Fruit fly (Drosophila melanogaster) whole organism, embryonic: ENCODE measurements around the gene CG9389.

Experiments
- CG11456 ChIP-seq: fragments of 200-800 bp; sonication (Bioruptor generic); IDR thresholded peaks from 3 replicates; pipeline ENCODE4 v1.3.6; 2022; ENCODE audit warnings: missing biosample characterization, missing genetic modification characterization
- CG12659 ChIP-seq: fragments of 200-800 bp; sonication (Bioruptor generic); optimal IDR thresholded peaks from 3 replicates; lab custom pipeline; 2017; ENCODE audit warnings: mild to moderate bottlenecking, missing biosample characterization, missing genetic modification reagents, missing genetic modification characterization
- CG14014 ChIP-seq: fragments of 200-800 bp; sonication (Bioruptor generic); IDR thresholded peaks from 2 replicates; pipeline ENCODE4 v1.3.6; 2022; ENCODE audit warnings: missing biosample characterization, missing genetic modification characterization
- CG17829 ChIP-seq: fragments of 200-800 bp; optimal IDR thresholded peaks from 2 replicates; lab custom pipeline; 2019; ENCODE audit warnings: missing biosample characterization, mild to moderate bottlenecking, missing genetic modification characterization, moderate library complexity
- CG2199 ChIP-seq: fragments of 200-800 bp; sonication (Bioruptor generic); IDR thresholded peaks from 3 replicates; pipeline ENCODE4 v1.3.6; 2022; ENCODE audit warnings: missing biosample characterization, missing genetic modification characterization
- CG34376 ChIP-seq: fragments of 200-800 bp; sonication (Bioruptor generic); optimal IDR thresholded peaks from 2 replicates; lab custom pipeline; 2018; ENCODE audit warnings: missing biosample characterization, mild to moderate bottlenecking, missing genetic modification characterization
- CG8388 ChIP-seq: fragments of 200-800 bp; sonication (Bioruptor generic); optimal IDR thresholded peaks from 2 replicates; lab custom pipeline; 2019; ENCODE audit warnings: missing biosample characterization, mild to moderate bottlenecking, missing genetic modification characterization, moderate library complexity
- Deaf1 ChIP-seq: fragments of 200-800 bp; optimal IDR thresholded peaks from 3 replicates; lab custom pipeline; 2019; ENCODE audit warnings: missing biosample characterization, mild to moderate bottlenecking, missing genetic modification characterization, moderate library complexity
- Ets65A ChIP-seq: fragments of 200-800 bp; sonication (Bioruptor generic); peaks from one replicate; lab custom pipeline; 2016; ENCODE audit warnings: missing biosample characterization, missing genetic modification characterization
- GATAe ChIP-seq: fragments of 200-800 bp; sonication (Bioruptor generic); conservative IDR thresholded peaks from 2 replicates; pipeline ENCODE4 v1.3.6; 2022; ENCODE audit warnings: missing biosample characterization, missing genetic modification characterization
- HLH4C ChIP-seq: fragments of 200-800 bp; sonication (Bioruptor generic); IDR thresholded peaks from 3 replicates; pipeline ENCODE4 v1.3.6; 2022; ENCODE audit warnings: missing biosample characterization, missing genetic modification characterization; ENCODE audit not compliant: partially characterized antibody
- Jarid2 ChIP-seq: fragments of 200-800 bp; sonication (Bioruptor generic); optimal IDR thresholded peaks from 3 replicates; lab custom pipeline; 2017; ENCODE audit warnings: mild to moderate bottlenecking, missing biosample characterization, missing genetic modification reagents, missing genetic modification characterization
- Med ChIP-seq: fragments of 200-800 bp; sonication (Bioruptor generic); peaks from one replicate; lab custom pipeline; 2016; ENCODE audit warnings: missing biosample characterization, missing genetic modification characterization, mild to moderate bottlenecking, inconsistent platforms, moderate library complexity
- Meics ChIP-seq: fragments of 200-800 bp; sonication (Bioruptor generic); optimal IDR thresholded peaks from 2 replicates; lab custom pipeline; 2017; ENCODE audit warnings: missing biosample characterization, mild to moderate bottlenecking, missing genetic modification characterization
- NfI ChIP-seq: fragments of 200-800 bp; sonication (Bioruptor generic); optimal IDR thresholded peaks from 3 replicates; lab custom pipeline; 2018; ENCODE audit warnings: missing biosample characterization, mild to moderate bottlenecking, missing genetic modification characterization, moderate library complexity
- PHDP ChIP-seq: fragments of 200-800 bp; sonication (Bioruptor generic); optimal IDR thresholded peaks from 3 replicates; lab custom pipeline; 2018; ENCODE audit warnings: missing biosample characterization, mild to moderate bottlenecking, missing genetic modification characterization, moderate library complexity
- Pdp1 ChIP-seq, 2 experiments: fragments of 200-800 bp; sonication (Bioruptor generic); optimal IDR thresholded peaks; 3 replicates each; lab custom pipeline; 2016; ENCODE audit warnings: missing biosample characterization in 2 of 2, missing genetic modification characterization in 2 of 2, mild to moderate bottlenecking in 1 of 2, moderate library complexity in 1 of 2
- Rfx ChIP-seq: fragments of 200-800 bp; sonication (Bioruptor generic); IDR thresholded peaks from 2 replicates; pipeline ENCODE4 v1.3.6; 2022; ENCODE audit warnings: missing biosample characterization, missing genetic modification characterization
- amos ChIP-seq: fragments of 200-800 bp; sonication (Bioruptor generic); IDR thresholded peaks from 2 replicates; pipeline ENCODE4 v1.3.6; 2022; ENCODE audit warnings: missing biosample characterization, missing genetic modification characterization; ENCODE audit not compliant: partially characterized antibody
- ara ChIP-seq: fragments of 200-800 bp; sonication (Bioruptor generic); IDR thresholded peaks from 2 replicates; pipeline ENCODE4 v1.3.6; 2022; ENCODE audit warnings: missing biosample characterization, missing genetic modification characterization
- bsh ChIP-seq, 2 experiments: fragments of 200-800 bp; sonication (Bioruptor generic); optimal IDR thresholded peaks; 2 replicates each; lab custom pipeline; 2017 to 2018; ENCODE audit warnings: mild to moderate bottlenecking in 2 of 2, missing biosample characterization in 2 of 2, missing genetic modification characterization in 2 of 2, moderate library complexity in 1 of 2
- chinmo ChIP-seq: fragments of 200-800 bp; sonication (Bioruptor generic); IDR thresholded peaks from 4 replicates; pipeline ENCODE4 v1.3.6; 2022; ENCODE audit warnings: missing biosample characterization, missing genetic modification characterization; ENCODE audit not compliant: partially characterized antibody
- ci ChIP-seq: fragments of 200-800 bp; sonication (Bioruptor generic); IDR thresholded peaks from 3 replicates; pipeline ENCODE4 v1.3.6; 2022; ENCODE audit warnings: missing biosample characterization, missing genetic modification characterization
- dati ChIP-seq: fragments of 200-800 bp; sonication (Bioruptor generic); IDR thresholded peaks from 2 replicates; pipeline ENCODE4 v1.3.6; 2022; ENCODE audit warnings: missing biosample characterization, missing genetic modification characterization
- dimm ChIP-seq: fragments of 200-800 bp; sonication (Bioruptor generic); IDR thresholded peaks from 2 replicates; pipeline ENCODE4 v1.3.6; 2022; ENCODE audit warnings: missing biosample characterization, missing genetic modification characterization
- exex ChIP-seq: fragments of 200-800 bp; sonication (Bioruptor generic); optimal IDR thresholded peaks from 4 replicates; lab custom pipeline; 2018; ENCODE audit warnings: missing biosample characterization, mild to moderate bottlenecking, missing genetic modification characterization, moderate library complexity
- fd102C ChIP-seq: fragments of 200-800 bp; sonication (Bioruptor generic); optimal IDR thresholded peaks from 2 replicates; lab custom pipeline; 2018; ENCODE audit warnings: missing biosample characterization, mild to moderate bottlenecking, missing genetic modification characterization, moderate library complexity
- grn ChIP-seq: fragments of 200-800 bp; sonication (Bioruptor generic); optimal IDR thresholded peaks from 3 replicates; lab custom pipeline; 2017; ENCODE audit warnings: missing biosample characterization, missing genetic modification characterization
- hkb ChIP-seq, 2 experiments: fragments of 200-800 bp in 1 of 2; fragments of >200 bp in 1 of 2; sonication (Bioruptor generic) in 1 of 2; IDR thresholded peaks in 1 of 2; optimal IDR thresholded peaks in 1 of 2; 2 replicates each; pipeline versions ENCODE4 v1.3.6 to Lab custom; 2017 to 2022; ENCODE audit warnings: missing biosample characterization in 1 of 2, missing genetic modification characterization in 1 of 2
- lab ChIP-seq: fragments of 200-800 bp; sonication (Bioruptor generic); optimal IDR thresholded peaks from 3 replicates; lab custom pipeline; 2017; ENCODE audit warnings: missing biosample characterization, missing genetic modification characterization, mild to moderate bottlenecking, moderate library complexity, missing genetic modification reagents
- mirr ChIP-seq: fragments of 200-800 bp; sonication (Bioruptor generic); optimal IDR thresholded peaks from 3 replicates; lab custom pipeline; 2018; ENCODE audit warnings: missing biosample characterization, mild to moderate bottlenecking, missing genetic modification characterization
- onecut ChIP-seq: fragments of 200-800 bp; sonication (Bioruptor generic); IDR thresholded peaks from 2 replicates; pipeline ENCODE4 v1.3.6; 2022; ENCODE audit warnings: missing biosample characterization, missing genetic modification characterization
- pfk ChIP-seq: fragments of 200-800 bp; sonication (Bioruptor generic); optimal IDR thresholded peaks from 2 replicates; lab custom pipeline; 2018; ENCODE audit warnings: missing biosample characterization, mild to moderate bottlenecking, missing genetic modification characterization, moderate library complexity
- sima ChIP-seq: fragments of 200-800 bp; sonication (Bioruptor generic); optimal IDR thresholded peaks from 2 replicates; lab custom pipeline; 2016; ENCODE audit warnings: missing biosample characterization, missing genetic modification characterization
- slbo ChIP-seq: fragments of 200-800 bp; sonication (Bioruptor generic); IDR thresholded peaks from 2 replicates; pipeline ENCODE4 v1.3.6; 2022; ENCODE audit warnings: missing biosample characterization, missing genetic modification characterization
- twi ChIP-seq: fragments of 200-800 bp; optimal IDR thresholded peaks from 2 replicates; lab custom pipeline; 2019; ENCODE audit warnings: missing biosample characterization, mild to moderate bottlenecking, missing genetic modification characterization, moderate library complexity
- zfh2 ChIP-seq: fragments of 200-800 bp; sonication (Bioruptor generic); optimal IDR thresholded peaks from 2 replicates; lab custom pipeline; 2016; ENCODE audit warnings: missing biosample characterization, missing genetic modification characterization

CG9389 gene

dm6 chr3L:21285639-21286338 lies 15.4 kb upstream of the CG9389 start, which contains the start of the genes CG12974 and pzg (continued):
- TF ChIP-seq dimm (GFP tag; lab: Robert Waterston, UW): peak; percentile 44; the same call in 1 of the 2 replicates

- no peak for TF ChIP-seq Meics (GFP tag; lab: Kevin White, UChicago)
- no peak for TF ChIP-seq NfI
- no peak for TF ChIP-seq hkb (optimal IDR thresholded peaks at IDR 0.05; lab: Kevin White, UChicago)
- TF ChIP-seq hkb (GFP tag; IDR thresholded peaks at IDR 0.05; lab: Robert Waterston, UW): 0 out of 2 replicates have a peak, but pooled peaks have one; percentile 7
- TF ChIP-seq CG8388 (GFP tag; lab: Kevin White, UChicago): peak; percentile 98
- TF ChIP-seq CG34376 (GFP tag; lab: Kevin White, UChicago): peak; percentile 97
- TF ChIP-seq bsh (GFP tag; optimal IDR thresholded peaks at IDR 0.05; lab: Kevin White, UChicago): no peak
- TF ChIP-seq grn (GFP tag; lab: Kevin White, UChicago): peak; percentile 75
- peak; percentile 97 for TF ChIP-seq exex (tag; lab: Kevin White, UChicago)
- no peak for TF ChIP-seq CG14014 (GFP tag; lab: Robert Waterston, UW)
- TF ChIP-seq CG11456 (GFP tag; lab: Robert Waterston, UW): 0 out of 3 replicates have a peak, but pooled peaks have one; percentile 17
- TF ChIP-seq zfh2 (GFP tag; lab: Kevin White, UChicago): no peak
- no peak for TF ChIP-seq CG17829 (tag; lab: Kevin White, UChicago)
- TF ChIP-seq chinmo (GFP tag; lab: Robert Waterston, UW): 0 out of 4 replicates have a peak, but pooled peaks have one; percentile 19
- no peak for TF ChIP-seq CG12659 (GFP tag; lab: Kevin White, UChicago)
- TF ChIP-seq Pdp1 (GFP tag; optimal IDR thresholded peaks at IDR 0.05; lab: Kevin White, UChicago): no peak
- peak; percentile 68 for TF ChIP-seq Ets65A (GFP tag; lab: Kevin White, UChicago)
- no peak for TF ChIP-seq twi (tag; lab: Kevin White, UChicago)
- TF ChIP-seq fd102C (GFP tag; lab: Kevin White, UChicago): no peak
- peak; percentile 20; the same call in 1 of the 2 replicates for TF ChIP-seq amos (GFP tag; lab: Robert Waterston, UW)
- peak; percentile 6 for TF ChIP-seq pfk (GFP tag; lab: Kevin White, UChicago)
- 0 out of 2 replicates have a peak, but pooled peaks have one; percentile 34 for TF ChIP-seq Rfx (GFP tag; lab: Robert Waterston, UW)
- TF ChIP-seq PHDP (tag; lab: Kevin White, UChicago): no peak
- peak; percentile 96 for TF ChIP-seq mirr (GFP tag; lab: Kevin White, UChicago)
- no peak for TF ChIP-seq lab (GFP tag; lab: Kevin White, UChicago)
- peak; percentile 12; the same call in 1 of the 2 replicates for TF ChIP-seq onecut (GFP tag; lab: Robert Waterston, UW)
- 0 out of 2 replicates have a peak, but pooled peaks have one; percentile 2 for TF ChIP-seq dati
- peak; percentile 34 for TF ChIP-seq Jarid2 (GFP tag; lab: Kevin White, UChicago)
- peak; percentile 56 for TF ChIP-seq Med (GFP tag; lab: Kevin White, UChicago)
- TF ChIP-seq GATAe (GFP tag; lab: Robert Waterston, UW): peak; percentile 85
- TF ChIP-seq CG2199 (GFP tag; lab: Robert Waterston, UW): 0 out of 3 replicates have a peak, but pooled peaks have one; percentile 10
- TF ChIP-seq Deaf1: peak; percentile 73
- TF ChIP-seq sima (GFP tag; lab: Kevin White, UChicago): no peak
- no peak for TF ChIP-seq HLH4C (GFP tag; lab: Robert Waterston, UW)
- 0 out of 3 replicates have a peak, but pooled peaks have one; percentile 16 for TF ChIP-seq ci (GFP tag; lab: Robert Waterston, UW)
- 0 out of 2 replicates have a peak, but pooled peaks have one; percentile 31 for TF ChIP-seq ara (GFP tag; lab: Robert Waterston, UW)
- 0 out of 2 replicates have a peak, but pooled peaks have one; percentile 26 for TF ChIP-seq slbo (GFP tag; lab: Robert Waterston, UW)
- TF ChIP-seq, all 482 proteins: peak for 22
Observed at dm6 chr3L:21284720-21285638, 14.6 kb upstream of the CG9389 start.
